Fruit fly (Drosophila melanogaster) whole organism: Measurements from ENCODE around the gene Osi10b.

Source experiments
- CG8478 ChIP-seq: fragments of >200 bp; optimal IDR thresholded peaks from 2 replicates; lab custom pipeline; 2018; ENCODE audit warnings: inconsistent platforms
- Dll ChIP-seq: fragments of >200 bp; optimal IDR thresholded peaks from 2 replicates; lab custom pipeline; 2017
- EcR ChIP-seq, 2 experiments: fragments of >200 bp; optimal IDR thresholded peaks; 2 replicates each; lab custom pipeline; 2017; ENCODE audit warnings: missing biosample characterization in 2 of 2, missing genetic modification characterization in 2 of 2, missing genetic modification reagents in 2 of 2
- pan ChIP-seq: fragments of >200 bp; optimal IDR thresholded peaks from 2 replicates; lab custom pipeline; 2017
- psq ChIP-seq: fragments of >200 bp; optimal IDR thresholded peaks from 2 replicates; lab custom pipeline; 2017
- usp ChIP-seq: fragments of >200 bp; optimal IDR thresholded peaks from 2 replicates; lab custom pipeline; 2017; ENCODE audit warnings: missing biosample characterization, missing genetic modification characterization, mixed read lengths

The Osi10b gene

DNA sequence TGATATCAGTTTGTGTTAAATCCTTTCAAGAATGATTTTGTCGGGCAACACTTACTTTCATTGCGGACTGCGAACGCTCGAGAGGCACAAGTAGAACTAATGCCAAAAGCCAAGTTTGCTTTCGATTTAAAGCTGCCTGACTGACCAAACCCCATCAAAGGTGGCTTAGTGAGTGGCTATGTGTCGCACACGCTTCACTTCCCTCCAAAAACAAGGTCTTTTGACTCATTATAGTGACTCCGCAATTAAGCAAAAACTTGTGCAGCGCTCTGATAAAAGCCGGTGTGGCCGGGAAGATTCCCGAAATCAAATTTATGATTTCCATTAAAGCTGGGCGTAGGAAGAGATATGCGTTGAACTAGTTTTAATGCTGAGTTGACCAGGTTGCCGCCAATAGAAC is 19.1 kb downstream of the Osi10b start, which contains the start of gene CG15597:
Gene CG15597, minus strand, starts transcription at position 101 of the 400 bp plus-strand sequence.
- TF ChIP-seq CG8478 (lab: Kevin White, UChicago) (no peak), EcR (GFP tag; optimal IDR thresholded peaks at IDR 0.05; lab: Kevin White, UChicago) (no peak), Dll (lab: Kevin White, UChicago) (no peak)

DNA sequence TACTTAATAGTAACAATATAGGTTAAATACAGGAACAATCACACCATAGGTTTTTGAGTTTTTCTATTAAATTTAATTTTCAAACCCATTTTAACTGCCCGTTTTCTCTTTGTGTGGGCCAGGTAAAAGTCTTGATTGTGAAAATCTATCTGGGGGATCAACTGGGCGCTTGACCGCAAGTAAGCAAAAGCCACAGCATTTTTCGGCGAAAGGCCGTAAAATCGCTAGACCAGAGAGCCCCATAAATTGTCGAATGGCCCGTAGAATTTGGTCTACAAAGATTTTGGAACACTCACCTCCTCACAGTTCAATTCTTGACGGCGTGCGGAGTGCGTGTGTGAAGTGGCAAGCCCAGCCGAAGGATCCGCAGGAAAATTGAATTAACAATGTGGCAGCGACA is 21.4 kb downstream of the Osi10b start, which contains the start of gene CG15594:
Gene CG15594, plus strand, starts transcription at position 301 of the 400 bp plus-strand sequence.
- TF ChIP-seq EcR (GFP tag; optimal IDR thresholded peaks at IDR 0.05; lab: Kevin White, UChicago) (no peak), CG8478 (lab: Kevin White, UChicago) (no peak), psq (lab: Kevin White, UChicago) (no peak), pan (lab: Kevin White, UChicago) (no peak), usp (GFP tag; lab: Kevin White, UChicago) (no peak), Dll (lab: Kevin White, UChicago) (no peak)

DNA sequence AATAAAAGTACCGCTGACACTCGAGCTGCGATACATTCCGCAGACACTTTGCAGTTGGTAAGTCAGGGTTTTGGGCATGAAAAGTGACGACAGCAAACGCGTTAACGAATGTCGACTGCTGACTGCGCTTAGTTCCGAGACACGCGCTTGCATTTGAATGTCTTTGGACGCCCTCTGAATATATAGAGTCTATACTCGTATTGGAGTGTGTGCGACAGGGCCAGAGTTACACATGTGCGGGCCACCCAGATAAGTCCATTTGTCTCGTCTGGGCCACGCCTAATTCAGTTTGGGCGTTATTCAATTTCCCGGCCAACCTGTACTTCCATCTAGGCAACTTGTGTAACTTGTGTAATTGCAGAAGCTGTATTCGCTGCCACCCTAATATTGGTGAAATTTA is 24.3 kb downstream of the Osi10b start:
- no peak for TF ChIP-seq Dll (lab: Kevin White, UChicago)
- no peak for TF ChIP-seq usp (GFP tag; lab: Kevin White, UChicago)

DNA sequence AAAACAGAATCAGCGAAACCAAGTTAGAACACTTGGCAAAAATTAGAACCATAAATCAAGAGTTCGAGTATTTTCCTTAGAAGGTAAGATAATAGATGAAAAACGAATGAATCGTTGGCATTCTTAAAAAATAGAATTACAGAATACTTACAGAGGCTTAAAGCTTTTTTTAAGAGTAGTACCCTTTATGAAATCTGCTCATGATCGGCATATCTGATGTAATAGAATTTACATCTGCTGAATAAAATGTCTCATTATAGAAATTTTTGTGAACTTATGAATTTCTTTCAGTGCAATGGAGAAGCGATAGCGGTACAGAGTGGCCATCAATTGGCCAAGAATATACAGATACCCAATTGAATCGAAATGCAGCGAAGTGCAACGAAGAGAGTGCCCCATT is 25.4 kb downstream of the Osi10b start, which contains the start of gene Osi13:
Gene Osi13, plus strand, starts transcription at position 301 of the 400 bp plus-strand sequence.
- TF ChIP-seq usp (GFP tag; lab: Kevin White, UChicago) (no peak), Dll (lab: Kevin White, UChicago) (no peak), EcR (GFP tag; optimal IDR thresholded peaks at IDR 0.05; lab: Kevin White, UChicago) (no peak), psq (lab: Kevin White, UChicago) (no peak), CG8478 (lab: Kevin White, UChicago) (no peak), pan (lab: Kevin White, UChicago) (no peak)

DNA sequence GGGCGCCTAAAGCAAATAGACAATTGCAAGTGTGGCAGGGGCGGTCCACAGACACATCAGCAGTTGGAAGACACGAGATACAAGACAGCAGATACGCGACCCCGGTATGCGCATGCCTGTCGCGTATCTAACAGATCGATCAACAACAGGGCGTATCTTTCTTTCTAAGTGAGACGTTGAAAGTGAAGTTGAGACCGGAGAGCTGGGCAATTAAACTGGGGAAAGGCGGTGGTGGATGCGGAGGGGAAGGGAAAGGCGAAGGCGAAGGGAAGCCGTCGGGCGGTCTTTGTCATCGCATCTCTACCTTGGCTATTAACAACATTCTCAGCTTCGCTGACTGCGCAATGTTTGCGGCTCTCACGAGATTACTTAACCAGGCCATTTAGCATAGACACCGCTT is 28.1 kb downstream of the Osi10b start:
- TF ChIP-seq psq (lab: Kevin White, UChicago) (no peak), usp (GFP tag; lab: Kevin White, UChicago) (no peak), pan (lab: Kevin White, UChicago) (no peak), EcR (GFP tag; optimal IDR thresholded peaks at IDR 0.05; lab: Kevin White, UChicago) (no peak), Dll (lab: Kevin White, UChicago) (no peak), CG8478 (lab: Kevin White, UChicago) (no peak)

DNA sequence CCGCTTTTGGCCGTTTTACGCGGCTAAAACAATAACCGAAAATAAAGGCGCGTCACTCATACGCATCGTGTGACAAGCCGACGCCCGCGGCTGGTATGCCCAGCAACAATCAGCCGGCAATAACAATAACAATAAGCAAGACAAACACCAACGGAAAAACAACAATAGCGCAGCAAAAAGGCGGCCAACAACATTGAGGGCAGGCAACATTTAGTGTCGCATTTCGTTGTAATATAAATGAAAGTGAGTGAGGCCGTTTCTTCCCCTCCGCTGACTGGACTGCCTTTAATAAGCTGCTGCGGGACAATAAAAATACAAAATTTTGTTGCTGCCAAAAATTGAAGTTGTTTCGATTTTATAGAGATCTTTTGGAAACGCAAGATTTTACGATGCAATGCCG is 31.2 kb downstream of the Osi10b start:
- TF ChIP-seq Dll (lab: Kevin White, UChicago): no peak

DNA sequence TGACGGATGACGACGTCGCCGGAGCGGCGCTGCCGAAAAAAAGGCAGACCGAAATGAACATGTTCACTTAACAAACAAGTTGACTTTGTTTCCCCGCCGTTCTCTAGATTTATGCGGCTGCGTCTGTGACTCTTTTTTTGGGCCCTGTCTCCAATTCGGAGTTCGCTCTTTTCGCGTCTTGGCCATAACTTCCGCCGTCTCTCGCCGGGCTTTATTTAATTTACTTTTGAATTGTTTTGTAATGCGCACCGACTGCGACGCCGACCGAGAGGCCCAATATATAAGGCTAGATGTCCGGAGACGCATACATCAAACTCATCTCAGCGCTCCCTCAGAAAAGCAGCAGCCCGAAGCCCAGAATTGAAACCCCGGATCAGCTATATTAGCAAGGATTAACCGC is 32.8 kb downstream of the Osi10b start, which contains the start of gene Osi14:
Gene Osi14, plus strand, starts transcription at position 301 of the 400 bp plus-strand sequence.
- TF ChIP-seq psq (lab: Kevin White, UChicago) (no peak), usp (GFP tag; lab: Kevin White, UChicago) (no peak), CG8478 (lab: Kevin White, UChicago) (no peak), pan (lab: Kevin White, UChicago) (no peak), EcR (GFP tag; optimal IDR thresholded peaks at IDR 0.05; lab: Kevin White, UChicago) (no peak), Dll (lab: Kevin White, UChicago) (no peak)

DNA sequence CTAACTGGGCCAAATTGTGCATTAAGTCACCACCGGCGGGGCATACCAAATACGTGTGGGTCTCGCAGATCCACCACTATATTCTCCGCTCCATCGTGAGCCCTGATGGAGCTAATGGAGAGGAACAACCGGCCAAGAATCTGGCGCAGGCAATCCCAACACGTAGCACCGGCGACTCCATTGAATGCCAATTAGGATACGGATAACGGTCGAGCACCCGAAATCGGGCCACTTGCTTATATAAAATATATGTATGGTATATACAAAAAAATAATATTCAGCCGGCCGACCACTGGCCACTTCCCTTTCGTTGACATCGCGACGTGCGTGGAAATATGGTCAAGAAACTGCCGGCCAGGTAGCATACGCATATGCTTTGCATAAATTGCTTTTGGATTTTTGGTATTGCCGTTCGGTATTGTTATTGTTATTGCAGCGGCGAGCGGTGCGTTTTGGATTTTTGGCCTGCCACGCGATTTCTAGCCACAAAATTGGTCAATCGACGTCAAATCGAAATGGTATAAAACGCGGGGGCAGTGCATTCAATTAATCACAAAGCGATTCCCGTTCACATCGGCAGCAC is 35.4 kb downstream of the Osi10b start, which contains the start of gene Osi15:
Gene Osi15, plus strand, starts transcription at position 548 of the 583 bp plus-strand sequence.
- no peak for TF ChIP-seq Dll (lab: Kevin White, UChicago)
- TF ChIP-seq pan (lab: Kevin White, UChicago): no peak
- TF ChIP-seq CG8478 (lab: Kevin White, UChicago): no peak
- no peak for TF ChIP-seq usp (GFP tag; lab: Kevin White, UChicago)
- no peak for TF ChIP-seq psq (lab: Kevin White, UChicago)
- no peak for TF ChIP-seq EcR (GFP tag; optimal IDR thresholded peaks at IDR 0.05; lab: Kevin White, UChicago)

DNA sequence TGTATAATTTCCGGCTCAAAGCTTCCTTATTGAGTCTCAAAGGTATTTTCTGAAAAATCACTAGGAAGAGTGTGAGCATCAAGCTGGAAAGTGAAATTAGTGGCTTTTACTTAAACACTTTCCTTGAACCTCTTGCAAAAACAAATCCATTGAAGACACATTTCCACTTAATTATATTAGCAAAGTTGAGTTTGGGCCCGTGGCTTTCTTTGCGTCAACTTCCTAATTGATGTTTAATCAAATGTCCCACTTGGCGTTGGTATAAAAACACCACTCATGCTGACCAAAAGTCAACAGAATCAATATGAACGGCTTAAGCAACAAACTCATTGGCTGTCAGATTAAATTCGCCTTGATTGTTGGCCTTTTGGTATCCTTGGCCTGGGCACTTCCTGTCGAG is 37.7 kb downstream of the Osi10b start, which contains the start of gene CG46396:
Gene CG46396, plus strand, starts transcription at position 301 of the 400 bp plus-strand sequence.
- no peak for TF ChIP-seq CG8478 (lab: Kevin White, UChicago)
- no peak for TF ChIP-seq pan (lab: Kevin White, UChicago)

DNA sequence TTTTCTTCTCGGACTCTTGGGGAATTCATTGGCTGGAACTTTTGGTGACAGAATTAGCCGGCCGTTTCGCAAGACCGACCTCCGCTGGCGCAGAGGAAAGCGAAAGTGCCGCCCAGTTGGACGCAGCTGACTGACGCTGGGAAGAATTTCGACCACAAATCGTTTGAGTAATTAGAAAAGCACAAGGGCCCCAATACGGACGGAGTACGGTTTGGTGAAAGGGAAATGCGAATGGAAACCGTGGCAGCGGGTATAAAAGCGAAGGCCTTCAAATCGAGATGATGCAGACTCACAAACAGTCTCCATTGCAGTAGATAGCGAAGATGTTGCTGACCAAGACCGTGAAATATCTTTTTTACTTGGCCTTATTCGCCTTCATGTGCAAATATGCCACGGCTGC is 39.0 kb downstream of the Osi10b start, which contains the start of gene Osi16:
Gene Osi16, plus strand, starts transcription at position 301 of the 400 bp plus-strand sequence.
- TF ChIP-seq pan (lab: Kevin White, UChicago): no peak
- no peak for TF ChIP-seq psq (lab: Kevin White, UChicago)
- no peak for TF ChIP-seq CG8478 (lab: Kevin White, UChicago)

DNA sequence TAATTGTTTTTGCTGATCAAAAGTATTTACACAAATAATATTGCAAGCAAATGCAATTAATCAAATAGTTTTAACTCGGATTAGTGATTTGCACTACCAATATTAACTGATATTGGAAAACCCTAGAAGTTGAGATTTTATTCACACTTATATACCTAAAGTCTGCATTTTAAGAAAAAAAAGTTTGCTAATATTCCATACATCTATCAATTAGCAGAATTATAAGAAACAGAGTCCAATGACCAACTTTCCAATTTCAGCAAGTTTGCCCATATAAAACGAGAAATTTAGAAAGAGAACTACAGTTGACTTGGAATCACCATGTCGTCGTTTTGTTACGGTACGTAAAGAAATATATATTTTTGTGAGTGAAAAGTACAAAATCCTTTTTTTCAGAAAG is 40.6 kb downstream of the Osi10b start, which contains the start of gene CG46026:
Gene CG46026, plus strand, starts transcription at position 301 of the 400 bp plus-strand sequence.
- TF ChIP-seq EcR (GFP tag; optimal IDR thresholded peaks at IDR 0.05; lab: Kevin White, UChicago) (no peak), usp (GFP tag; lab: Kevin White, UChicago) (no peak), psq (lab: Kevin White, UChicago) (no peak), Dll (lab: Kevin White, UChicago) (no peak), pan (lab: Kevin White, UChicago) (no peak), CG8478 (lab: Kevin White, UChicago) (no peak)

DNA sequence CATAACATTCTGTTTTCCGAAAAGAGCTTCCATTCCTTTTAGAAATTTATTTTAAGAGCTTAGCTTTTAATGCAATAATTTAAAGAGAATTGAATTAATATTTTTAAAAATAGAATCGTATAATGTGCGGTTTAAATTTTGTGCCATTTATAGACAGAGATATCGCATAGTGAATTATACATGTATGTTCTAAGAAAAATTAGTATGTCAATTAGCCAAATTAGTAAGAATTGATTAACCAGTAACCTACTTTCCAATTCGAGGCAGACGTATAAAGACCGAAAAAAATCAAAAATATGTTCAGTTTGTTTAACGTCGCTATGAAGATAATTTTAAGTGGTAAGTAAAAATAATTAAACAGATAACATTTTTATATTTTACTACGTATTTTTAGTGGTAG is 43.7 kb downstream of the Osi10b start, which contains the start of gene CG31560:
Gene CG31560, plus strand, starts transcription at position 301 of the 400 bp plus-strand sequence.
- TF ChIP-seq Dll (lab: Kevin White, UChicago) (no peak), pan (lab: Kevin White, UChicago) (no peak), psq (lab: Kevin White, UChicago) (no peak), usp (GFP tag; lab: Kevin White, UChicago) (no peak), CG8478 (lab: Kevin White, UChicago) (no peak), EcR (GFP tag; optimal IDR thresholded peaks at IDR 0.05; lab: Kevin White, UChicago) (no peak)
